Worm (Caenorhabditis elegans) whole organism, mixed stage, embryonic: ENCODE data around the gene nhr-22.

Experiments
- nhr-12 ChIP-seq: fragments of 150-350 bp; optimal IDR thresholded peaks from 2 replicates; lab custom pipeline; 2014; ENCODE audit warnings: missing biosample characterization, missing genetic modification characterization
- nhr-2 ChIP-seq: fragments of 150-350 bp; optimal IDR thresholded peaks from 2 replicates; lab custom pipeline; 2014; ENCODE audit warnings: missing biosample characterization, missing genetic modification characterization
- sptf-1 ChIP-seq: sonication (generic microtip); optimal IDR thresholded peaks from 2 replicates; lab custom pipeline; 2017; ENCODE audit warnings: mild to moderate bottlenecking, missing genetic modification characterization, moderate library complexity, missing compliant biosample characterization
- unc-120 ChIP-seq: sonication (generic microtip); optimal IDR thresholded peaks from 2 replicates; lab custom pipeline; 2017; ENCODE audit warnings: missing genetic modification characterization, missing compliant biosample characterization; ENCODE audit not compliant: poor library complexity, severe bottlenecking

ce11 chrII:6411660-6412451, 37.7 kb downstream of the nhr-22 start:
- TF ChIP-seq unc-120 (no peak), nhr-2 (peak; percentile 93), sptf-1 (peak; percentile 57), nhr-12 (tag; lab: Kevin White, UChicago) (no peak)
